Worm (Caenorhabditis elegans) whole organism, L2 larva: Measurements from ENCODE around the gene vglu-3.

Experiments
- ceh-16 ChIP-seq: fragments of 150-350 bp; optimal IDR thresholded peaks from 2 replicates; lab custom pipeline; 2014; ENCODE audit warnings: missing biosample characterization, missing genetic modification characterization
- lin-39 ChIP-seq: fragments of 150-350 bp; optimal IDR thresholded peaks from 2 replicates; lab custom pipeline; 2014; ENCODE audit warnings: missing biosample characterization, missing genetic modification reagents, missing genetic modification characterization
- peb-1 ChIP-seq: fragments of 150-350 bp; optimal IDR thresholded peaks from 2 replicates; lab custom pipeline; 2014; ENCODE audit warnings: missing biosample characterization, missing genetic modification characterization
- unc-39 ChIP-seq: fragments of 150-350 bp; optimal IDR thresholded peaks from 2 replicates; lab custom pipeline; 2014; ENCODE audit warnings: missing biosample characterization, missing genetic modification characterization

ce11 chrIII:10328565-10329541, 28.7 kb downstream of the vglu-3 start:
- TF ChIP-seq unc-39 (tag; lab: Kevin White, UChicago) (no peak), peb-1 (tag; lab: Kevin White, UChicago) (no peak), ceh-16 (tag; lab: Kevin White, UChicago) (no peak), lin-39 (tag; lab: Kevin White, UChicago) (no peak)
